Worm (Caenorhabditis elegans) whole organism, late embryonic: ENCODE data around the gene F40A3.6.

Experiments used
- ceh-24 ChIP-seq: sonication (generic microtip); optimal IDR thresholded peaks from 2 replicates; lab custom pipeline; 2016; ENCODE audit warnings: mild to moderate bottlenecking, missing genetic modification characterization, missing compliant biosample characterization
- rnt-1 ChIP-seq: sonication (generic microtip); optimal IDR thresholded peaks from 2 replicates; lab custom pipeline; 2016; ENCODE audit warnings: missing genetic modification characterization, missing compliant biosample characterization

ce11 chrV:7855382-7855994, 38.2 kb downstream of the F40A3.6 start, which contains the start of gene C37C3.2:
- TF ChIP-seq ceh-24 (tag; lab: Kevin White, UChicago) (no peak), rnt-1 (no peak)
